Worm (Caenorhabditis elegans) whole organism, early embryonic: Measurements from ENCODE around the gene F49C12.11.

Experiments used
- aly-1 ChIP-seq: sonication (generic microtip); optimal IDR thresholded peaks from 2 replicates; lab custom pipeline; 2016; ENCODE audit warnings: missing genetic modification characterization, missing compliant biosample characterization
- ama-1 ChIP-seq: fragments of 150-350 bp; optimal IDR thresholded peaks from 2 replicates; lab custom pipeline; 2014
- ceh-13 ChIP-seq: fragments of 200-800 bp; sonication (Bioruptor generic); optimal IDR thresholded peaks from 2 replicates; lab custom pipeline; 2018; ENCODE audit warnings: mild to moderate bottlenecking, missing genetic modification characterization, missing compliant biosample characterization
- ets-7 ChIP-seq: sonication (generic microtip); optimal IDR thresholded peaks from 2 replicates; lab custom pipeline; 2016; ENCODE audit warnings: missing genotype, missing genetic modification characterization, missing compliant biosample characterization
- flt-1 ChIP-seq: fragments of 200-800 bp; sonication (Bioruptor generic); IDR thresholded peaks from 2 replicates; pipeline ENCODE4 v1.3.6; 2022; ENCODE audit warnings: missing genetic modification characterization, missing compliant biosample characterization
- hmg-4 ChIP-seq: fragments of 200-800 bp; sonication (Bioruptor generic); optimal IDR thresholded peaks from 2 replicates; lab custom pipeline; 2018; ENCODE audit warnings: mild to moderate bottlenecking, missing genetic modification characterization, missing compliant biosample characterization
- hnd-1 ChIP-seq: sonication (generic microtip); optimal IDR thresholded peaks from 2 replicates; lab custom pipeline; 2016; ENCODE audit warnings: missing genetic modification characterization, missing compliant biosample characterization
- pes-1 ChIP-seq: fragments of 200-800 bp; sonication (Bioruptor generic); IDR thresholded peaks from 2 replicates; pipeline ENCODE4 v1.3.6; 2022; ENCODE audit warnings: missing genetic modification reagents, missing genetic modification characterization, missing compliant biosample characterization
- scrt-1 ChIP-seq: fragments of 200-800 bp; sonication (Bioruptor generic); IDR thresholded peaks from 2 replicates; pipeline ENCODE4 v1.3.6; 2022; ENCODE audit warnings: missing genetic modification characterization, missing compliant biosample characterization
- sea-1 ChIP-seq: fragments of 200-800 bp; sonication (Bioruptor generic); conservative IDR thresholded peaks from 2 replicates; pipeline ENCODE4 v1.3.6; 2022; ENCODE audit warnings: missing genetic modification characterization, missing compliant biosample characterization
- tbx-11 ChIP-seq: fragments of 200-800 bp; sonication (Bioruptor generic); IDR thresholded peaks from 2 replicates; pipeline ENCODE4 v1.3.6; 2022; ENCODE audit warnings: missing genetic modification characterization, missing compliant biosample characterization
- tbx-37 ChIP-seq: fragments of 200-800 bp; sonication (Bioruptor generic); conservative IDR thresholded peaks from 2 replicates; pipeline ENCODE4 v1.3.6; 2022; ENCODE audit warnings: missing genetic modification reagents, missing genetic modification characterization, missing compliant biosample characterization
- tra-4 ChIP-seq: sonication (generic microtip); optimal IDR thresholded peaks from 2 replicates; lab custom pipeline; 2017; ENCODE audit warnings: missing genetic modification characterization, missing compliant biosample characterization

DNA sequence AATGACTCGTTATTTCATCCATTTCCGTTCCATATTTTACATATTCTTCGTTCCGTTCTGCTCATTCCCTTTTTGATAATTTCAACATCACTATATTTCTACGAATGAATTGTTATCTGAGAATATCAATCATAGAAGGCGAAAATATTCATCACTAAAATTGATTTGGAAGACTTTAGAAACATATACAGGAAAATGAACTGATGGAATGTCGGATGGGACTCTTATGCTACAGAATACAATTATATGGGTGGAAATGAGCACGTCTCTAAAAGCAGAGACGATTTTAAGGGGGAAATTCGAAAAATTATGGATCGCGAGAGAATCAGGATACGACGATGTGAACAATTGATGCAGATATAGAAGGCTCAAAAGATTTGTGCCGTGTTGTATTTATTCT is 843 bp downstream of the F49C12.11 start:
- TF ChIP-seq ama-1 (no peak), flt-1 (GFP tag; lab: Robert Waterston, UW) (no peak), ets-7 (no peak), ceh-13 (no peak), pes-1 (GFP tag; lab: Robert Waterston, UW) (no peak), tbx-37 (GFP tag; lab: Robert Waterston, UW) (no peak), sea-1 (GFP tag; lab: Robert Waterston, UW) (no peak), hmg-4 (GFP tag; lab: Kevin White, UChicago) (no peak), hnd-1 (tag; lab: Kevin White, UChicago) (no peak), scrt-1 (no peak), tra-4 (tag; lab: Kevin White, UChicago) (no peak), aly-1 (no peak), tbx-11 (GFP tag; lab: Robert Waterston, UW) (no peak)
